Fruit fly (Drosophila melanogaster) whole organism, embryonic: Measurements from ENCODE around the gene Dmtn.
A peak's percentile ranks its signal among the peaks of the same experiment; 100 is the strongest.

Experiments
- Aef1 ChIP-seq: fragments of 200-800 bp; sonication (Bioruptor generic); IDR thresholded peaks from 3 replicates; pipeline ENCODE4 v1.3.6; 2022; ENCODE audit warnings: missing biosample characterization, missing genetic modification characterization
- Awh ChIP-seq: fragments of 200-800 bp; sonication (Bioruptor generic); IDR thresholded peaks from 2 replicates; pipeline ENCODE4, ENCODE4 v1.3.6; 2022; ENCODE audit warnings: missing biosample characterization, missing genetic modification characterization
- CG12391 ChIP-seq: fragments of 200-800 bp; sonication (Bioruptor generic); optimal IDR thresholded peaks from 3 replicates; lab custom pipeline; 2018; ENCODE audit warnings: missing biosample characterization, mild to moderate bottlenecking, missing genetic modification characterization, moderate library complexity
- CG16779 ChIP-seq: fragments of 200-800 bp; sonication (Bioruptor generic); IDR thresholded peaks from 2 replicates; pipeline ENCODE4 v1.3.6; 2022; ENCODE audit warnings: missing biosample characterization, missing genetic modification characterization
- CG18476 ChIP-seq: fragments of 200-800 bp; sonication (Bioruptor generic); optimal IDR thresholded peaks from 2 replicates; lab custom pipeline; 2016; ENCODE audit warnings: missing biosample characterization, mild to moderate bottlenecking, missing genetic modification characterization
- CG18764 ChIP-seq: fragments of 200-800 bp; sonication (Bioruptor generic); optimal IDR thresholded peaks from 3 replicates; lab custom pipeline; 2016; ENCODE audit warnings: missing biosample characterization, missing genetic modification characterization
- CG2116 ChIP-seq: fragments of 200-800 bp; sonication (Bioruptor generic); optimal IDR thresholded peaks from 3 replicates; lab custom pipeline; 2018; ENCODE audit warnings: missing biosample characterization, mild to moderate bottlenecking, missing genetic modification characterization
- CG2678 ChIP-seq: fragments of 200-800 bp; sonication (Bioruptor generic); optimal IDR thresholded peaks from 3 replicates; lab custom pipeline; 2019; ENCODE audit warnings: missing biosample characterization, mild to moderate bottlenecking, missing genetic modification characterization, moderate library complexity
- CG3065 ChIP-seq: fragments of 200-800 bp; sonication (Bioruptor generic); optimal IDR thresholded peaks from 2 replicates; lab custom pipeline; 2016; ENCODE audit warnings: missing biosample characterization, missing genetic modification characterization
- CG32767 ChIP-seq: fragments of 200-800 bp; sonication (Bioruptor generic); IDR thresholded peaks from 2 replicates; pipeline ENCODE4 v1.3.6; 2022; ENCODE audit warnings: missing biosample characterization, missing genetic modification characterization
- CG33557 ChIP-seq: fragments of 200-800 bp; sonication (Bioruptor generic); optimal IDR thresholded peaks from 2 replicates; lab custom pipeline; 2019; ENCODE audit warnings: missing biosample characterization, mild to moderate bottlenecking, missing genetic modification characterization, moderate library complexity
- CG4328 ChIP-seq: fragments of 200-800 bp; sonication (Bioruptor generic); optimal IDR thresholded peaks from 3 replicates; lab custom pipeline; 2017; ENCODE audit warnings: missing biosample characterization, missing genetic modification reagents, missing genetic modification characterization
- CG5245 ChIP-seq: fragments of 200-800 bp; sonication (Bioruptor generic); optimal IDR thresholded peaks from 3 replicates; lab custom pipeline; 2016; ENCODE audit warnings: missing biosample characterization, missing genetic modification characterization
- CG6683 ChIP-seq: fragments of 200-800 bp; sonication (Bioruptor generic); optimal IDR thresholded peaks from 2 replicates; lab custom pipeline; 2017; ENCODE audit warnings: missing biosample characterization, mild to moderate bottlenecking, missing genetic modification characterization, missing genetic modification reagents
- CG7357 ChIP-seq: fragments of 200-800 bp; sonication (Bioruptor generic); IDR thresholded peaks from 3 replicates; pipeline ENCODE4 v1.3.6; 2022; ENCODE audit warnings: missing biosample characterization, missing genetic modification characterization
- CG8290 ChIP-seq, 3 experiments: fragments of 200-800 bp; sonication (Bioruptor generic); optimal IDR thresholded peaks; 2 replicates each; lab custom pipeline; 2016 to 2019; ENCODE audit warnings: missing biosample characterization in 3 of 3, missing genetic modification characterization in 3 of 3, mild to moderate bottlenecking in 2 of 3, moderate library complexity in 1 of 3
- CG8944 ChIP-seq: fragments of 200-800 bp; sonication (Bioruptor generic); optimal IDR thresholded peaks from 3 replicates; lab custom pipeline; 2016; ENCODE audit warnings: missing biosample characterization, missing genetic modification characterization
- CG9797 ChIP-seq: fragments of 200-800 bp; sonication (Bioruptor generic); optimal IDR thresholded peaks from 3 replicates; lab custom pipeline; 2018; ENCODE audit warnings: missing biosample characterization, mild to moderate bottlenecking, missing genetic modification characterization
- CG9817 ChIP-seq: fragments of 200-800 bp; sonication (Bioruptor generic); optimal IDR thresholded peaks from 2 replicates; lab custom pipeline; 2018; ENCODE audit warnings: missing biosample characterization, mild to moderate bottlenecking, missing genetic modification characterization, moderate library complexity
- CG9932 ChIP-seq: fragments of 200-800 bp; sonication (Bioruptor generic); IDR thresholded peaks from 2 replicates; pipeline ENCODE4 v1.3.6; 2022; ENCODE audit warnings: missing biosample characterization, missing genetic modification characterization
- CHES-1-like ChIP-seq: fragments of 200-800 bp; sonication (Bioruptor generic); optimal IDR thresholded peaks from 2 replicates; lab custom pipeline; 2016; ENCODE audit warnings: missing biosample characterization, missing genetic modification characterization
- CrebB ChIP-seq: fragments of 200-800 bp; sonication (Bioruptor generic); optimal IDR thresholded peaks from 3 replicates; lab custom pipeline; 2018; ENCODE audit warnings: missing biosample characterization, mild to moderate bottlenecking, missing genetic modification characterization
- D19B ChIP-seq: fragments of 200-800 bp; sonication (Bioruptor generic); optimal IDR thresholded peaks from 2 replicates; lab custom pipeline; 2017; ENCODE audit warnings: missing biosample characterization, mild to moderate bottlenecking, missing genetic modification characterization
- Dek ChIP-seq: fragments of 200-800 bp; sonication (Bioruptor generic); optimal IDR thresholded peaks from 3 replicates; lab custom pipeline; 2019; ENCODE audit warnings: missing biosample characterization, mild to moderate bottlenecking, missing genetic modification characterization, moderate library complexity
- Dfd ChIP-seq, 2 experiments: fragments of >200 bp; optimal IDR thresholded peaks; 2 replicates each; lab custom pipeline; 2017; ENCODE audit warnings: missing biosample characterization in 2 of 2, missing genetic modification characterization in 2 of 2
- Fer2 ChIP-seq: fragments of 200-800 bp; sonication (Bioruptor generic); optimal IDR thresholded peaks from 2 replicates; lab custom pipeline; 2018; ENCODE audit warnings: missing biosample characterization, mild to moderate bottlenecking, missing genetic modification characterization, moderate library complexity
- Hmx ChIP-seq: fragments of 200-800 bp; sonication (Bioruptor generic); optimal IDR thresholded peaks from 2 replicates; lab custom pipeline; 2016; ENCODE audit warnings: missing biosample characterization, missing genetic modification characterization
- MBD-R2 ChIP-seq: fragments of 200-800 bp; sonication (Bioruptor generic); IDR thresholded peaks from 2 replicates; pipeline ENCODE4 v1.3.6; 2022; ENCODE audit warnings: missing biosample characterization, missing genetic modification characterization
- Mrtf ChIP-seq: fragments of 200-800 bp; sonication (Bioruptor generic); IDR thresholded peaks from 3 replicates; pipeline ENCODE4 v1.3.6; 2022; ENCODE audit warnings: missing biosample characterization, missing genetic modification characterization
- Myb ChIP-seq: fragments of 200-800 bp; sonication (Bioruptor generic); optimal IDR thresholded peaks from 2 replicates; lab custom pipeline; 2016; ENCODE audit warnings: missing biosample characterization, missing genetic modification characterization
- NK7.1 ChIP-seq: fragments of 200-800 bp; sonication (Bioruptor generic); optimal IDR thresholded peaks from 3 replicates; lab custom pipeline; 2016; ENCODE audit warnings: missing biosample characterization, missing genetic modification characterization
- Six4 ChIP-seq: fragments of 200-800 bp; sonication (Bioruptor generic); optimal IDR thresholded peaks from 2 replicates; lab custom pipeline; 2016; ENCODE audit warnings: missing biosample characterization, missing genetic modification characterization
- Spps ChIP-seq: fragments of 200-800 bp; sonication (Bioruptor generic); optimal IDR thresholded peaks from 2 replicates; lab custom pipeline; 2018; ENCODE audit warnings: missing biosample characterization, mild to moderate bottlenecking, missing genetic modification characterization
- abd-A ChIP-seq: fragments of 200-800 bp; sonication (Bioruptor generic); optimal IDR thresholded peaks from 3 replicates; lab custom pipeline; 2019; ENCODE audit warnings: missing biosample characterization, mild to moderate bottlenecking, missing genetic modification characterization, moderate library complexity
- bab2 ChIP-seq: fragments of 200-800 bp; sonication (Bioruptor generic); optimal IDR thresholded peaks from 2 replicates; lab custom pipeline; 2016; ENCODE audit warnings: missing biosample characterization, missing genetic modification characterization
- br ChIP-seq: fragments of >200 bp; optimal IDR thresholded peaks from 2 replicates; lab custom pipeline; 2017
- cato ChIP-seq: fragments of 200-800 bp; sonication (Bioruptor generic); optimal IDR thresholded peaks from 2 replicates; lab custom pipeline; 2016; ENCODE audit warnings: missing biosample characterization, missing genetic modification characterization, borderline replicate concordance
- da ChIP-seq: fragments of 200-800 bp; sonication (Bioruptor generic); optimal IDR thresholded peaks from 2 replicates; lab custom pipeline; 2016; ENCODE audit warnings: missing biosample characterization, missing genetic modification characterization
- emc ChIP-seq: fragments of 200-800 bp; sonication (Bioruptor generic); optimal IDR thresholded peaks from 2 replicates; lab custom pipeline; 2016; ENCODE audit warnings: missing biosample characterization, missing genetic modification characterization
- fd96Cb ChIP-seq: fragments of 200-800 bp; sonication (Bioruptor generic); optimal IDR thresholded peaks from 2 replicates; lab custom pipeline; 2018; ENCODE audit warnings: missing biosample characterization, mild to moderate bottlenecking, missing genetic modification characterization, moderate library complexity
- jumu ChIP-seq: fragments of 200-800 bp; sonication (Bioruptor generic); optimal IDR thresholded peaks from 3 replicates; lab custom pipeline; 2016; ENCODE audit warnings: missing biosample characterization, missing genetic modification characterization
- luna ChIP-seq: fragments of 200-800 bp; sonication (Bioruptor generic); optimal IDR thresholded peaks from 2 replicates; lab custom pipeline; 2016; ENCODE audit warnings: missing biosample characterization, missing genetic modification characterization
- pan ChIP-seq, 4 experiments: fragments of >200 bp in 3 of 4; fragments of 200-800 bp in 1 of 4; sonication (Bioruptor generic) in 1 of 4; optimal IDR thresholded peaks in 3 of 4; IDR thresholded peaks in 1 of 4; 2 replicates each; pipeline versions ENCODE4 v1.3.6 to Lab custom; 2017 to 2022; ENCODE audit warnings: missing biosample characterization in 2 of 4, missing genetic modification characterization in 2 of 4, mixed read lengths in 1 of 4
- phol ChIP-seq: fragments of 200-800 bp; sonication (Bioruptor generic); optimal IDR thresholded peaks from 3 replicates; lab custom pipeline; 2018; ENCODE audit warnings: missing biosample characterization, mild to moderate bottlenecking, missing genetic modification characterization, moderate library complexity
- pnt ChIP-seq: fragments of 200-800 bp; sonication (Bioruptor generic); optimal IDR thresholded peaks from 3 replicates; lab custom pipeline; 2016; ENCODE audit warnings: missing biosample characterization, missing genetic modification characterization
- slou ChIP-seq: fragments of 200-800 bp; sonication (Bioruptor generic); optimal IDR thresholded peaks from 3 replicates; lab custom pipeline; 2016; ENCODE audit warnings: missing biosample characterization, missing genetic modification characterization
- tin ChIP-seq: fragments of 200-800 bp; sonication (Bioruptor generic); optimal IDR thresholded peaks from 3 replicates; lab custom pipeline; 2016; ENCODE audit warnings: missing biosample characterization, missing genetic modification characterization
- ttk ChIP-seq: fragments of 200-800 bp; sonication (Bioruptor generic); IDR thresholded peaks from 2 replicates; pipeline ENCODE4 v2.1.2; 2022; ENCODE audit warnings: missing biosample characterization, missing genetic modification characterization
- tx ChIP-seq: fragments of 200-800 bp; sonication (Bioruptor generic); optimal IDR thresholded peaks from 2 replicates; lab custom pipeline; 2016; ENCODE audit warnings: missing biosample characterization, missing genetic modification characterization
- zfh1 ChIP-seq: fragments of 200-800 bp; sonication (Bioruptor generic); IDR thresholded peaks from 3 replicates; pipeline ENCODE4 v1.3.6; 2022; ENCODE audit warnings: missing biosample characterization, missing genetic modification characterization
- zfh2 ChIP-seq: fragments of 200-800 bp; sonication (Bioruptor generic); optimal IDR thresholded peaks from 2 replicates; lab custom pipeline; 2016; ENCODE audit warnings: missing biosample characterization, missing genetic modification characterization

Dmtn gene

DNA sequence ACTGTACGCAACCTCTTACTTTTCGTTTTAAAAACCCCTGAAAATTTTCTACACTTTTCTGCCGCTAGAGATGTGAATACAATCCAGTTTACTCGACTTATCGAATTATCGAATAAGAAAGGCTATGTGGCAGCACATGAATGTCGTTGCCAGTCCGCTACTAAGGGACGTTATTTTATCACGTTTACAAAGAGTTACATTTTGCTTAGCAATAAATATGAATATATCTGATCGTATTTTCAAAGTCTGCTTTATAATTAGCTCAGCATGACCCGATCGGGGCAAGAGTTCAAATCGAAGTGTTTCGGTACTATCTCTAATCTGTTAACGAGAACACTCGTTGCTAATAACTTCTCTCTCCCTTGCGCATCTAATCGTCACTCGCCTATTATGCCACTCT, 37.6 kb downstream of the Dmtn start, which contains the start of gene CG42724 (continued):
- TF ChIP-seq CG18764, result peak; percentile 6
- peak; percentile 46; the same call in 1 of the 3 replicates for TF ChIP-seq zfh1 (GFP tag; lab: Robert Waterston, UW)
- TF ChIP-seq CG8944 (GFP tag; lab: Kevin White, UChicago), result peak; percentile 68
- peak; percentile 34 for TF ChIP-seq da (GFP tag; lab: Kevin White, UChicago)
- no peak for TF ChIP-seq fd96Cb (tag; lab: Kevin White, UChicago)
- TF ChIP-seq Mrtf (GFP tag; lab: Robert Waterston, UW), result 0 out of 3 replicates have a peak, but pooled peaks have one; percentile 44
- peak; percentile 63 for TF ChIP-seq CrebB (tag; lab: Kevin White, UChicago)
- no peak for TF ChIP-seq CG18476
- peak; percentile 73 for TF ChIP-seq MBD-R2 (GFP tag; lab: Robert Waterston, UW)
- TF ChIP-seq CG32767, result no peak
- TF ChIP-seq abd-A, result no peak
- peak; percentile 76 for TF ChIP-seq CG9932 (GFP tag; lab: Robert Waterston, UW)
- TF ChIP-seq Dek (tag; lab: Kevin White, UChicago), result no peak
- TF ChIP-seq bab2 (GFP tag; lab: Kevin White, UChicago), result peak; percentile 72
- TF ChIP-seq CG8290 (GFP tag; optimal IDR thresholded peaks at IDR 0.05; lab: Kevin White, UChicago), result peak; percentile 97
- TF ChIP-seq CG8290 (tag; optimal IDR thresholded peaks at IDR 0.05; lab: Kevin White, UChicago), result peak; percentile 82 to 96
- peak; percentile 57 for TF ChIP-seq NK7.1 (GFP tag; lab: Kevin White, UChicago)
- no peak for TF ChIP-seq Hmx
- TF ChIP-seq CG9817 (tag; lab: Kevin White, UChicago), result peak; percentile 62
- TF ChIP-seq pan (optimal IDR thresholded peaks at IDR 0.05; lab: Kevin White, UChicago), result no peak
- peak in 1 of 2 experiments; percentile 55 for TF ChIP-seq pan (GFP tag; optimal IDR thresholded peaks at IDR 0.05 in 1 of 2, IDR thresholded peaks at IDR 0.05 in 1 of 2)
- peak; percentile 26 for TF ChIP-seq slou (GFP tag; lab: Kevin White, UChicago)
- peak; percentile 66 for TF ChIP-seq Myb (GFP tag; lab: Kevin White, UChicago)
- no peak for TF ChIP-seq br
- no peak for TF ChIP-seq CG2678
- TF ChIP-seq Spps, result no peak
- TF ChIP-seq CG6683 (GFP tag; lab: Kevin White, UChicago), result no peak
- TF ChIP-seq emc (GFP tag; lab: Kevin White, UChicago), result peak; percentile 25
- no peak for TF ChIP-seq D19B (GFP tag; lab: Kevin White, UChicago)
- no peak for TF ChIP-seq CG5245 (GFP tag; lab: Kevin White, UChicago)
- TF ChIP-seq CG16779, result no peak
- no peak for TF ChIP-seq Fer2 (tag; lab: Kevin White, UChicago)
- TF ChIP-seq Awh, result no peak
- peak; percentile 39; the same call in 1 of the 2 replicates for TF ChIP-seq ttk (GFP tag; lab: Robert Waterston, UW)
- TF ChIP-seq CG4328 (GFP tag; lab: Kevin White, UChicago), result no peak
- no peak for TF ChIP-seq CG3065 (GFP tag; lab: Kevin White, UChicago)
- TF ChIP-seq zfh2 (GFP tag; lab: Kevin White, UChicago), result peak; percentile 79
- no peak for TF ChIP-seq CG12391 (tag; lab: Kevin White, UChicago)
- TF ChIP-seq CG33557 (GFP tag; lab: Kevin White, UChicago), result no peak
- TF ChIP-seq Aef1 (GFP tag; lab: Robert Waterston, UW), result peak; percentile 39; the same call in 2 of the 3 replicates
- TF ChIP-seq phol (tag; lab: Kevin White, UChicago), result peak; percentile 54
- peak; percentile 62 for TF ChIP-seq tx (GFP tag; lab: Kevin White, UChicago)
- TF ChIP-seq Dfd (GFP tag; optimal IDR thresholded peaks at IDR 0.05; lab: Kevin White, UChicago), result no peak
- TF ChIP-seq CHES-1-like (GFP tag; lab: Kevin White, UChicago), result peak; percentile 88
- peak; percentile 86 for TF ChIP-seq jumu (GFP tag; lab: Kevin White, UChicago)
- no peak for TF ChIP-seq CG7357 (GFP tag; lab: Robert Waterston, UW)
- TF ChIP-seq tin (GFP tag; lab: Kevin White, UChicago), result peak; percentile 42
- no peak for TF ChIP-seq cato
- TF ChIP-seq Six4, result peak; percentile 30
- TF ChIP-seq CG9797, result peak; percentile 58
- TF ChIP-seq pnt, result peak; percentile 70
- peak; percentile 43 for TF ChIP-seq CG2116 (GFP tag; lab: Kevin White, UChicago)
- TF ChIP-seq luna, result peak; percentile 72
